Worm (Caenorhabditis elegans): ENCODE measurements around the gene vhl-1.

The vhl-1 gene

ce11 chrX:11287617-11288016 is 19.5 kb upstream of the vhl-1 start, which contains the start of gene F38B2.4:
Gene F38B2.4 (minus strand): TSS chrX:11287717.
- TF ChIP-seq rnt-1 (tag; optimal IDR thresholded peaks at IDR 0.05): peak; percentile 17
- TF ChIP-seq grh-1 (GFP tag; IDR thresholded peaks at IDR 0.05): no peak
- TF ChIP-seq zip-4 (GFP tag; optimal IDR thresholded peaks at IDR 0.05): no peak
- no peak for TF ChIP-seq C16A3.4 (tag; optimal IDR thresholded peaks at IDR 0.05)
- TF ChIP-seq lin-14 (GFP tag; optimal IDR thresholded peaks at IDR 0.05): peak; percentile 62
- TF ChIP-seq nhr-85 (tag): peak; percentile 24
- TF ChIP-seq pag-3 (tag; optimal IDR thresholded peaks at IDR 0.05; ENCODE audit: borderline replicate concordance, insufficient read depth): peak; percentile 37

- TF ChIP-seq elt-2 (tag; optimal IDR thresholded peaks at IDR 0.05) (peak; percentile 53), hlh-4 (tag; optimal IDR thresholded peaks at IDR 0.05) (no peak)
Observed at ce11 chrX:11289925-11290324, 17.2 kb upstream of the vhl-1 start.

ce11 chrX:11290528-11290927 is 16.6 kb upstream of the vhl-1 start:
- no peak for TF ChIP-seq lin-35 (GFP tag; optimal IDR thresholded peaks at IDR 0.05)
- no peak for TF ChIP-seq snu-23 (GFP tag; optimal IDR thresholded peaks at IDR 0.05)
- no peak for TF ChIP-seq Y116A8C.19 (tag; optimal IDR thresholded peaks at IDR 0.05; ENCODE audit: borderline replicate concordance)
- no peak for TF ChIP-seq ets-5 (GFP tag; IDR thresholded peaks at IDR 0.05)
- no peak for TF ChIP-seq jun-1 (tag; optimal IDR thresholded peaks at IDR 0.05)
- no peak for TF ChIP-seq zag-1 (tag; optimal IDR thresholded peaks at IDR 0.05)
- TF ChIP-seq nhr-84 (tag; optimal IDR thresholded peaks at IDR 0.05): no peak
- TF ChIP-seq snpc-4 (tag; optimal IDR thresholded peaks at IDR 0.05): no peak
- no peak for TF ChIP-seq grh-1 (GFP tag; IDR thresholded peaks at IDR 0.05)
- no peak for TF ChIP-seq aha-1 (tag; optimal IDR thresholded peaks at IDR 0.05)
- no peak for TF ChIP-seq sptf-1 (tag; optimal IDR thresholded peaks at IDR 0.05)
- TF ChIP-seq hlh-17 (GFP tag; optimal IDR thresholded peaks at IDR 0.05; ENCODE audit: borderline replicate concordance): no peak
- no peak for TF ChIP-seq nhr-90 (tag; optimal IDR thresholded peaks at IDR 0.05; ENCODE audit: poor library complexity)
- no peak for TF ChIP-seq ztf-11 (tag; optimal IDR thresholded peaks at IDR 0.05)

- TF ChIP-seq nhr-85 (tag) (no peak), lin-35 (GFP tag; optimal IDR thresholded peaks at IDR 0.05) (no peak), nhr-84 (tag; optimal IDR thresholded peaks at IDR 0.05) (no peak), hpl-2 (GFP tag; optimal IDR thresholded peaks at IDR 0.05) (no peak), F16B12.6 (tag; optimal IDR thresholded peaks at IDR 0.05) (no peak), snpc-4 (tag; optimal IDR thresholded peaks at IDR 0.05) (no peak), ztf-11 (tag; optimal IDR thresholded peaks at IDR 0.05) (no peak), nhr-11 (tag; optimal IDR thresholded peaks at IDR 0.05) (no peak), ceh-88 (GFP tag; IDR thresholded peaks at IDR 0.05) (no peak), lir-3 (tag; optimal IDR thresholded peaks at IDR 0.05; ENCODE audit: poor library complexity) (no peak)
Observed at ce11 chrX:11296683-11297365, 10.3 kb upstream of the vhl-1 start, which contains the start of gene inx-2. Gene inx-2 (minus strand): TSS chrX:11296733.

ce11 chrX:11299642-11300307 is 7.4 kb upstream of the vhl-1 start, which contains the start of the genes snrp-40.1 and F08G12.3:
Gene snrp-40.1 (minus strand): TSS chrX:11299784.
Gene F08G12.3 (plus strand): TSS chrX:11300257.
- TF ChIP-seq fkh-10 (GFP tag; optimal IDR thresholded peaks at IDR 0.05): peak; percentile 59
- no peak for TF ChIP-seq vab-15 (tag; optimal IDR thresholded peaks at IDR 0.05)
- TF ChIP-seq elt-3 (tag; optimal IDR thresholded peaks at IDR 0.05): peak in 1 of 6 experiments; percentile 24
- 0 out of 2 replicates have a peak, but pooled peaks have one; percentile 55 for TF ChIP-seq ceh-88 (GFP tag; IDR thresholded peaks at IDR 0.05)
- peak; percentile 75 for TF ChIP-seq lin-13 (GFP tag; optimal IDR thresholded peaks at IDR 0.05)
- no peak for TF ChIP-seq unc-30 (tag; optimal IDR thresholded peaks at IDR 0.05)
- peak; percentile 70 for TF ChIP-seq dsc-1 (tag; optimal IDR thresholded peaks at IDR 0.05)
- TF ChIP-seq F16B12.6 (tag; optimal IDR thresholded peaks at IDR 0.05): peak; percentile 43
- peak; percentile 42 for TF ChIP-seq ceh-8 (GFP tag; optimal IDR thresholded peaks at IDR 0.05)
- peak; percentile 63 for TF ChIP-seq snpc-4 (tag; optimal IDR thresholded peaks at IDR 0.05)
- TF ChIP-seq tbx-2 (tag; optimal IDR thresholded peaks at IDR 0.05): peak; percentile 79
- TF ChIP-seq nhr-76 (tag; optimal IDR thresholded peaks at IDR 0.05): no peak
- peak; percentile 29 for TF ChIP-seq pax-3 (tag; optimal IDR thresholded peaks at IDR 0.05)
- no peak for TF ChIP-seq alr-1 (tag; optimal IDR thresholded peaks at IDR 0.05; ENCODE audit: borderline replicate concordance)
- TF ChIP-seq nhr-20 (tag; optimal IDR thresholded peaks at IDR 0.05): peak; percentile 90
- TF ChIP-seq fkh-4 (tag; optimal IDR thresholded peaks at IDR 0.05; ENCODE audit: borderline replicate concordance): no peak
- TF ChIP-seq lin-14 (GFP tag; optimal IDR thresholded peaks at IDR 0.05): peak; percentile 99
- peak; percentile 74 for TF ChIP-seq nhr-77 (tag; optimal IDR thresholded peaks at IDR 0.05)
- peak; percentile 55 for TF ChIP-seq isw-1 (GFP tag; IDR thresholded peaks at IDR 0.05)
